Worm (Caenorhabditis elegans) whole organism, L3 larva: Measurements from ENCODE around the gene F41B5.1.

ENCODE experiments used
- R02D3.7 ChIP-seq: fragments of 150-350 bp; optimal IDR thresholded peaks from 2 replicates; lab custom pipeline; 2014; ENCODE audit warnings: missing biosample characterization, missing genetic modification characterization
- aly-2 ChIP-seq: fragments of 150-350 bp; optimal IDR thresholded peaks from 2 replicates; lab custom pipeline; 2014; ENCODE audit warnings: missing biosample characterization, missing genetic modification characterization
- ceh-16 ChIP-seq: sonication (generic microtip); optimal IDR thresholded peaks from 2 replicates; lab custom pipeline; 2017; ENCODE audit warnings: missing biosample characterization, missing genetic modification characterization
- ceh-28 ChIP-seq: fragments of 150-350 bp; optimal IDR thresholded peaks from 2 replicates; lab custom pipeline; 2014; ENCODE audit warnings: missing biosample characterization, missing genetic modification reagents, missing genetic modification characterization
- ceh-82 ChIP-seq: fragments of 150-350 bp; optimal IDR thresholded peaks from 2 replicates; lab custom pipeline; 2014; ENCODE audit warnings: missing biosample characterization, missing genetic modification characterization
- ceh-9 ChIP-seq: sonication (generic microtip); optimal IDR thresholded peaks from 2 replicates; lab custom pipeline; 2018; ENCODE audit warnings: missing biosample characterization, missing genetic modification characterization
- daf-12 ChIP-seq: fragments of 150-350 bp; optimal IDR thresholded peaks from 2 replicates; lab custom pipeline; 2014; ENCODE audit warnings: missing biosample characterization, missing genetic modification reagents, missing genetic modification characterization
- elt-1 ChIP-seq: fragments of 150-350 bp; optimal IDR thresholded peaks from 2 replicates; lab custom pipeline; 2014; ENCODE audit warnings: missing biosample characterization, missing genetic modification characterization
- elt-3 ChIP-seq, 3 experiments: fragments of 150-350 bp in 1 of 3; sonication (generic microtip) in 2 of 3; optimal IDR thresholded peaks; 2 replicates in 2 of 3; 4 replicates in 1 of 3; lab custom pipeline; 2014 to 2017; ENCODE audit warnings: missing biosample characterization in 3 of 3, missing genetic modification characterization in 3 of 3
- eor-1 ChIP-seq, 2 experiments: fragments of 150-350 bp; optimal IDR thresholded peaks; 2 replicates each; lab custom pipeline; 2014 to 2018; ENCODE audit warnings: missing biosample characterization in 2 of 2, missing genetic modification characterization in 2 of 2
- fkh-10 ChIP-seq: sonication (generic microtip); optimal IDR thresholded peaks from 2 replicates; lab custom pipeline; 2017; ENCODE audit warnings: missing biosample characterization, missing genetic modification reagents, missing genetic modification characterization
- fkh-2 ChIP-seq: fragments of 150-350 bp; optimal IDR thresholded peaks from 2 replicates; lab custom pipeline; 2014; ENCODE audit warnings: missing biosample characterization, missing genetic modification reagents, missing genetic modification characterization
- fos-1 ChIP-seq: fragments of 150-350 bp; optimal IDR thresholded peaks from 2 replicates; lab custom pipeline; 2014; ENCODE audit warnings: missing biosample characterization, missing genetic modification characterization
- hmg-11 ChIP-seq: sonication (generic microtip); optimal IDR thresholded peaks from 2 replicates; lab custom pipeline; 2016; ENCODE audit warnings: missing genetic modification characterization, missing compliant biosample characterization
- lin-15B ChIP-seq: fragments of 150-350 bp; optimal IDR thresholded peaks from 2 replicates; lab custom pipeline; 2014; ENCODE audit warnings: missing biosample characterization, missing genetic modification characterization
- lsy-12 ChIP-seq: sonication (generic microtip); optimal IDR thresholded peaks from 2 replicates; lab custom pipeline; 2016; ENCODE audit warnings: mild to moderate bottlenecking, missing genetic modification characterization, missing compliant biosample characterization
- mml-1 ChIP-seq: fragments of 150-350 bp; sonication (generic microtip); optimal IDR thresholded peaks from 3 replicates; lab custom pipeline; 2014; ENCODE audit warnings: missing biosample characterization, missing genetic modification characterization
- nfya-1 ChIP-seq: sonication (generic microtip); optimal IDR thresholded peaks from 2 replicates; lab custom pipeline; 2017; ENCODE audit warnings: missing genetic modification characterization, mild to moderate bottlenecking, missing compliant biosample characterization, antibody characterized with exemption, moderate library complexity; ENCODE audit not compliant: insufficient read depth
- nhr-11 ChIP-seq: fragments of 150-350 bp; optimal IDR thresholded peaks from 2 replicates; lab custom pipeline; 2014; ENCODE audit warnings: missing biosample characterization, missing genetic modification characterization
- nhr-23 ChIP-seq: fragments of 150-350 bp; optimal IDR thresholded peaks from 2 replicates; lab custom pipeline; 2014; ENCODE audit warnings: missing biosample characterization, missing genetic modification reagents, missing genetic modification characterization
- nhr-25 ChIP-seq: sonication (generic microtip); optimal IDR thresholded peaks from 2 replicates; lab custom pipeline; 2017; ENCODE audit warnings: missing biosample characterization, missing genetic modification characterization
- nhr-28 ChIP-seq: fragments of 150-350 bp; optimal IDR thresholded peaks from 2 replicates; lab custom pipeline; 2014; ENCODE audit warnings: missing biosample characterization, missing genetic modification characterization
- nhr-43 ChIP-seq: sonication (generic microtip); optimal IDR thresholded peaks from 2 replicates; lab custom pipeline; 2016; ENCODE audit warnings: mild to moderate bottlenecking, missing genetic modification characterization, missing compliant biosample characterization; ENCODE audit not compliant: poor library complexity, severe bottlenecking
- nhr-67 ChIP-seq: fragments of 150-350 bp; optimal IDR thresholded peaks from 2 replicates; lab custom pipeline; 2014; ENCODE audit warnings: missing biosample characterization, missing genetic modification characterization
- nhr-76 ChIP-seq: fragments of 150-350 bp; sonication (generic microtip); optimal IDR thresholded peaks from 5 replicates; lab custom pipeline; 2014; ENCODE audit warnings: missing biosample characterization, missing genetic modification characterization
- nhr-77 ChIP-seq: fragments of 150-350 bp; optimal IDR thresholded peaks from 2 replicates; lab custom pipeline; 2014; ENCODE audit warnings: missing biosample characterization, missing genetic modification characterization
- pha-4 ChIP-seq: fragments of 150-350 bp; optimal IDR thresholded peaks from 2 replicates; lab custom pipeline; 2014; ENCODE audit warnings: missing biosample characterization, missing genetic modification reagents, missing genetic modification characterization
- skn-1 ChIP-seq: fragments of 150-350 bp; optimal IDR thresholded peaks from 2 replicates; lab custom pipeline; 2014; ENCODE audit warnings: missing biosample characterization, missing genetic modification characterization
- snpc-4 ChIP-seq: fragments of 150-350 bp; optimal IDR thresholded peaks from 2 replicates; lab custom pipeline; 2014; ENCODE audit warnings: missing biosample characterization, missing genetic modification characterization
- tbx-2 ChIP-seq: sonication (generic microtip); optimal IDR thresholded peaks from 2 replicates; lab custom pipeline; 2016; ENCODE audit warnings: mild to moderate bottlenecking, missing genetic modification characterization, missing compliant biosample characterization
- unc-39 ChIP-seq: sonication (generic microtip); optimal IDR thresholded peaks from 4 replicates; lab custom pipeline; 2017; ENCODE audit warnings: missing biosample characterization, missing genetic modification characterization
- zag-1 ChIP-seq: fragments of 150-350 bp; optimal IDR thresholded peaks from 2 replicates; lab custom pipeline; 2014; ENCODE audit warnings: missing biosample characterization, missing genetic modification characterization
- ztf-11 ChIP-seq: fragments of 150-350 bp; optimal IDR thresholded peaks from 2 replicates; lab custom pipeline; 2014; ENCODE audit warnings: missing biosample characterization, missing genetic modification characterization
- ztf-4 ChIP-seq: fragments of 150-350 bp; optimal IDR thresholded peaks from 2 replicates; lab custom pipeline; 2014; ENCODE audit warnings: missing biosample characterization, missing genetic modification characterization

F41B5.1 gene

DNA sequence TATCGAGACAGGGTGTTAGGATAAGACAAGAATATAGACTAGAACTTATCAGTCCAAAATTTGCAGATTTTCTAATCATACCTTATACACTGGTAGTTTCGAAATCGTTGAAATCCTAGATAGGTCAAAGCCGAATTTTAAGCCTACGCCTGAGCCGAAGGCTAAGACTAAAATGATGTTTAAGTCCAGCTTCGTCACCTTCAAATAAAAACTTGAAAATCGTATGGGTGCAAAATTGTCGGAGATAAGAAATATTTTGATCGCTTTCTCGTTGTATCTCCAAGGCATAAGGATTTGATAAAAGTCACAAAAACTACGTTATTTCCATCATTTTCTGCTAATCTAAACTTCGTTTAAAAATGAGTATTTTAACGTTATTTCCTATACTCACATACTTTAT, 5.3 kb downstream of the F41B5.1 start, which contains the start of gene F41B5.12:
Gene F41B5.12 (plus strand): TSS at position 301 of the 400 bp plus-strand sequence.
- TF ChIP-seq lsy-12 (tag; lab: Kevin White, UChicago) = no peak
- no peak for TF ChIP-seq ceh-28
- no peak for TF ChIP-seq eor-1 (tag; optimal IDR thresholded peaks at IDR 0.05; lab: Kevin White, UChicago)
- no peak for TF ChIP-seq nhr-28 (tag; lab: Kevin White, UChicago)
- TF ChIP-seq R02D3.7 = no peak
- TF ChIP-seq nhr-77 (tag; lab: Kevin White, UChicago) = no peak
- no peak for TF ChIP-seq fkh-10 (GFP tag; lab: Kevin White, UChicago)
- no peak for TF ChIP-seq lin-15B (tag; lab: Kevin White, UChicago)
- no peak for TF ChIP-seq snpc-4 (tag; lab: Kevin White, UChicago)
- TF ChIP-seq daf-12 = no peak
- no peak for TF ChIP-seq fos-1 (tag; lab: Kevin White, UChicago)
- TF ChIP-seq skn-1 (tag; lab: Kevin White, UChicago) = no peak
- no peak for TF ChIP-seq ceh-82
- TF ChIP-seq elt-3 (tag; optimal IDR thresholded peaks at IDR 0.05; lab: Kevin White, UChicago) = no peak
- TF ChIP-seq nhr-25 = no peak
- TF ChIP-seq mml-1 = no peak
- TF ChIP-seq nfya-1 (tag; lab: Kevin White, UChicago) = no peak
- TF ChIP-seq zag-1 (tag; lab: Kevin White, UChicago) = no peak
- TF ChIP-seq nhr-76 (tag; lab: Kevin White, UChicago) = no peak
- TF ChIP-seq nhr-23 = no peak

ce11 chrV:2264455-2264854, 9.1 kb downstream of the F41B5.1 start, which contains the start of gene nhr-183:
nhr-183 (minus strand) TSS chrV:2264634.
- TF ChIP-seq pha-4 (tag; lab: Kevin White, UChicago) = peak; percentile 46
- no peak for TF ChIP-seq lin-15B (tag; lab: Kevin White, UChicago)
- TF ChIP-seq, all 47 proteins: peak for 1

DNA sequence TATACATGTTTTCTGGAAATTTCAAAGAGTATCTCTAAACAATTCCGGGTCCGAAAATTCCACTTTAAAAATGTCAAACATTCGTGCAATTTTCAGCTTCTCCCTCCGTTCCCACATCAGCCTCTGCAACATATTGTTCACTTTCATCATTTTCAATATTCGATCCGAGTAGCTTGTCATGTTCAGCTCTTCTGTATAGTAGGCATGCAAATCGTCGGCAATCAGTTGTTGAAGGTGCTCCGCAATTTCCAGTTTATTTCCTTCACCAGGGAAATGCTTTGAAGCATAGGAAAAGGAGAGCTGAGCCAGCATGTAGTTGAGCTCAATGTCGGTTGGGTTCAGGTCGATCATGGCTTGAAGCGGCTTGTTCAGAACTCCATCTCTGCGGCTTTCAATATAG, 9.6 kb downstream of the F41B5.1 start:
- no peak for TF ChIP-seq unc-39
- no peak for TF ChIP-seq ceh-16 (tag; lab: Kevin White, UChicago)
- TF ChIP-seq nhr-25 = no peak
- no peak for TF ChIP-seq elt-1 (tag; lab: Kevin White, UChicago)
- TF ChIP-seq fos-1 (tag; lab: Kevin White, UChicago) = no peak
- no peak for TF ChIP-seq nhr-77 (tag; lab: Kevin White, UChicago)

DNA sequence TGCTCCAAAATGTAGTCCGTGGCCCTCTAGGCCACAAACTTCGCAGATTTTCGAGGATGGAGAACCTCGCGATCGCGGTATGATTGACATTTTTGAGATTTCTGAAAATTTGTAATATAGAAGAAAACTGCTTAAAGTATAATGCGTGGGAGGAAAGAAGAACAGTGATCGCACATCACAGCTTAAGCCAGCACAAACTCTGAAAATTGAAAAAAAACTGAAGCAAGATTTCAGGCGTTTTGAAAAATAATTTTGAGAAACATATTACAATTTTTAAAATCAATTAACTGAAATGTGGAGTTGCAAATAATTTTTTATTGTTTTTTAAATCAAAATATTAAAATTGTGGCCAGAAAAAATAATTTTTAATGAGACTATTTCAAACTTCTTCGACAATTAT, 11.6 kb downstream of the F41B5.1 start, which contains the start of gene nhr-275:
Gene nhr-275 (minus strand): TSS at position 101 of the 400 bp plus-strand sequence.
- TF ChIP-seq fkh-2 = no peak
- TF ChIP-seq daf-12 = no peak
- no peak for TF ChIP-seq snpc-4 (tag; lab: Kevin White, UChicago)
- no peak for TF ChIP-seq aly-2
- no peak for TF ChIP-seq ceh-9 (tag; lab: Kevin White, UChicago)
- TF ChIP-seq nhr-28 (tag; lab: Kevin White, UChicago) = no peak
- no peak for TF ChIP-seq nhr-43 (tag; lab: Kevin White, UChicago)
- TF ChIP-seq hmg-11 (tag; lab: Kevin White, UChicago) = no peak
- no peak for TF ChIP-seq nfya-1 (tag; lab: Kevin White, UChicago)
- TF ChIP-seq, all 47 proteins: peak for 0

DNA sequence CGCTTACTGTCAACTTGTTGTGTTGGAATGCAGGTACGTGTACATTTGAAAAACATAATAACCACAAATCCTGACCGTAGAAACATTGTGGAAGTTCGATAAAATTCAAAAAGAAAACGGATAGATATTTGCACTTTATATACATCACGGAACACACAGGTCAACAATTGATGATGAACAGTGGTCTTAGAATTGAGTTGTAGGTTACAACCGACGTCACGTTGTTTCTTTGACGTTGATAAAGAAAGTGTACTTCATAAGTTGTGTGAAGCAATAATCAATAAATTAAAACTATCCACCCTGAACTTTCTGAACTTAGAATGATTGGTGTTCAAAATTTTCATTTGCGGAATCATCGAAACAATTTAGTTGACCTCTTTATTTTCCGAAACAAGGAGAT, 16.4 kb downstream of the F41B5.1 start, which contains the start of gene Y5H2A.1:
Gene Y5H2A.1 (minus strand): TSS at position 101 of the 400 bp plus-strand sequence.
- TF ChIP-seq nhr-76 (tag; lab: Kevin White, UChicago) (no peak), ceh-9 (tag; lab: Kevin White, UChicago) (no peak), unc-39 (no peak), ztf-4 (tag; lab: Kevin White, UChicago) (no peak), ztf-11 (tag; lab: Kevin White, UChicago) (no peak), R02D3.7 (no peak), fos-1 (tag; lab: Kevin White, UChicago) (no peak), tbx-2 (tag; lab: Kevin White, UChicago) (no peak), daf-12 (no peak), nhr-67 (tag; lab: Kevin White, UChicago) (no peak), nhr-11 (tag; lab: Kevin White, UChicago) (no peak), lsy-12 (tag; lab: Kevin White, UChicago) (no peak), fkh-2 (no peak)
